Worm (Caenorhabditis elegans): ENCODE results near the gene K08D8.1.

The K08D8.1 gene

ce11 chrIV:12898823-12899222, 6.5 kb downstream of the K08D8.1 start:
- TF ChIP-seq ceh-14 (tag; optimal IDR thresholded peaks at IDR 0.05) (no peak), dve-1 (tag; optimal IDR thresholded peaks at IDR 0.05) (no peak), ceh-48 (tag; optimal IDR thresholded peaks at IDR 0.05) (no peak), unc-3 (GFP tag; conservative IDR thresholded peaks at IDR 0.05) (no peak), unc-3 (tag; optimal IDR thresholded peaks at IDR 0.05) (no peak), npax-4 (tag; optimal IDR thresholded peaks at IDR 0.05) (no peak)

DNA sequence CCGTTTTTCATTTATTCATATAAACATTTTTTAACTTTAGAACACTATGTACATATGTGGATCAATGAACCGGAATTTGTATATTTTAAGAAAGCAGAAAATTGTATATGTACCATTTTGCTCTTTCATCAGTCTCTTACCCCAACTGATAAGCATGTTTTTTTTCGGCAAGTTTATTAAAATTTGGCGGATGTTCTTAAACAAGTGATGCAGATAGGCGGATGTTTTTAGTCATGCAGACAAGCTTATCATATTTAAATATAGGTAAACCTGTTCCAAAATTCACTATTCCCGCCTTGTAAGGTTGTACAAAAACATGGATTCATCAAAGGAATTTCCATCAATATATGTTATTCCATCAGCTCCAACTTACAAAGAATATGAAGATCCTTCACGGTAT, 7.1 kb downstream of the K08D8.1 start, which contains the start of gene K08D8.9:
Gene K08D8.9, plus strand, starts transcription at position 301 of the 400 bp plus-strand sequence.
- TF ChIP-seq madf-2 (tag; optimal IDR thresholded peaks at IDR 0.05) (no peak), fax-1 (tag; optimal IDR thresholded peaks at IDR 0.05) (no peak)

- no peak for TF ChIP-seq lim-6 (tag; optimal IDR thresholded peaks at IDR 0.05)
- TF ChIP-seq pros-1 (tag; optimal IDR thresholded peaks at IDR 0.05), result no peak
- TF ChIP-seq ceh-34 (tag; optimal IDR thresholded peaks at IDR 0.05), result no peak
- no peak for TF ChIP-seq pat-9 (tag; optimal IDR thresholded peaks at IDR 0.05)
Observed at ce11 chrIV:12900267-12900666, 8.0 kb downstream of the K08D8.1 start, which contains the start of gene K08D8.10. TSS of gene K08D8.10 (plus strand) at chrIV:12900567.

ce11 chrIV:12901602-12902001, 9.3 kb downstream of the K08D8.1 start:
- peak; percentile 48 for TF ChIP-seq elt-2 (tag; optimal IDR thresholded peaks at IDR 0.05)
- TF ChIP-seq ceh-31 (tag; optimal IDR thresholded peaks at IDR 0.05), result no peak

DNA sequence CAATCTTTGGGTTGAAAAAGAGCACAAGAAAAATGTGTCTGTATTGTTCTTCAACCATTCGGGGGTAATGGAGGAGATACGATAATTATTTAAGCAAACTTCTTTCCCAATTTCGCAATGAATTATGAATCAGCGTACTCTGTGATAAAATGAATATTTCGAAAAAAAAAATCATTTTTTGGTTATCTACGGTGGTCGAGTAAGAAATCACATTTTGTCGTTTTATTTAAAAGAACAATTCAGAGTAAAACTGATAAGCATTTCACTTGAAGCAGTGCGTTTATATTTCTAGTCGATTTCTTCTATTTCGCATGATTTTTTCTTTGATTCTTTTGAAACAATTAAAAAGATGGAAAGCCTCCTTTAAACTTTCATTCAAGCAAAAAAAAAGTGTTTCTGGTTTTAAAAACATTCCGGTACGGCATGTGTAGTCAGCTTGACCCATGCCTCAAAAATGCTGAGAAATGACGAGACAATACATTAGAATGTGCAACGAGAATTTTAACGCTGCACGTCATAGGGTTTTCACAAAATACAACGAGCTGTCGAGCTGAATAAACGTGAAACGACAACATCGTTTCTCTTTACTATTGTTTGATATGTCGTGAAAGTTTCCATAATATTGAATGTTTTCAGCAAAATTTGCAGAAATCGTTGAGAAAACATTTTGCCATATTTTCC, 10.3 kb downstream of the K08D8.1 start, which contains the start of gene K08D8.2:
Gene K08D8.2, plus strand, starts transcription at position 631 of the 681 bp plus-strand sequence.
- TF ChIP-seq ceh-45 (GFP tag; IDR thresholded peaks at IDR 0.05) (no peak), che-1 (tag; optimal IDR thresholded peaks at IDR 0.05) (no peak)

DNA sequence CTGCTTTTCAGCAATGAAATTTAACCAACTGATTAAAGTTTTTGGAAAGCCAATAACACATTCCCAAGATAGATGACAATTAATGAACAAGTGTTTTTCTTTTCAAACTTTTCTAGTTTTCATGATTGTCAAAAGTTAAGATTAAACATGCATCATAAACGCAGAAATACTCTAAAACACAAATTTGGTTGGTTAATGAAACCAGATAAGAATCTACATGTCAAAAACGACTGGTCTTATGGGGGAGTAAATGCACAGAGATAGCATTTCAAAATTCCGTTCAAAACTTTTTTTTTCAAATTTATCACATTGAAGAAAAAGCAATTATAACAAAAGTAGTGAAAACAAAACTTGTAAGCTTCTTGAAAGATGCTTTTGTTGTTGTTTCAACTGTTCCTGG, 11.4 kb downstream of the K08D8.1 start:
- TF ChIP-seq unc-55 (GFP tag; optimal IDR thresholded peaks at IDR 0.05), result no peak
- TF ChIP-seq pqm-1 (tag; optimal IDR thresholded peaks at IDR 0.05), result no peak
- no peak for TF ChIP-seq unc-86 (tag; optimal IDR thresholded peaks at IDR 0.05)
- no peak for TF ChIP-seq ceh-2 (tag; optimal IDR thresholded peaks at IDR 0.05)
- TF ChIP-seq elt-2 (tag; optimal IDR thresholded peaks at IDR 0.05), result no peak
- no peak for TF ChIP-seq hlh-13 (GFP tag; optimal IDR thresholded peaks at IDR 0.05)
- no peak for TF ChIP-seq syd-9 (tag; optimal IDR thresholded peaks at IDR 0.05)
- no peak for TF ChIP-seq npax-4 (tag; optimal IDR thresholded peaks at IDR 0.05)

DNA sequence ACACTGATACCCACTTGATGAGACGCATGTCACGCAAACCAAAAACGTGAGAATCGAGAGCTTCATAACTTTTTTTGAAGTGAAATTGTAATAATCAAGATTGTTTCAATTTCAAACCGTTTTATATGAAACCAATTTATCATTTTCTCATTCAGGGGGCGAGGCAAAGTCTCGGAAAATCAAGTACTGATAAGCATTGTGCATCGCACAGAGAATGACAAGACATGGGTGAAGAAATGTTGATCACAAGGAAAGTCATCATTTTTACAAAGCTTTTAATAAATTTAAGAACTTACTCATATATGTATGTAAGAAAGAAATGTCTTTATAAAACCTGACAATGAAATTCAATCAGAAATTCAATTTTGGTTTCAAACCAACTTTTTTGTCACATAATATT, 14.2 kb downstream of the K08D8.1 start, which contains the start of gene K08D8.3:
Gene K08D8.3, minus strand, starts transcription at position 131 of the 400 bp plus-strand sequence.
- no peak for TF ChIP-seq madf-2 (tag; optimal IDR thresholded peaks at IDR 0.05)
- no peak for TF ChIP-seq pag-3 (tag; optimal IDR thresholded peaks at IDR 0.05; ENCODE audit: borderline replicate concordance)
- no peak for TF ChIP-seq ceh-30 (tag; optimal IDR thresholded peaks at IDR 0.05)
- no peak for TF ChIP-seq rnt-1 (tag; optimal IDR thresholded peaks at IDR 0.05)
- TF ChIP-seq dve-1 (tag; optimal IDR thresholded peaks at IDR 0.05), result no peak
- no peak for TF ChIP-seq hlh-15 (tag; optimal IDR thresholded peaks at IDR 0.05)
- no peak for TF ChIP-seq ceh-24 (tag; optimal IDR thresholded peaks at IDR 0.05)
- no peak for TF ChIP-seq pqm-1 (tag; optimal IDR thresholded peaks at IDR 0.05)
- TF ChIP-seq nhr-232 (tag; optimal IDR thresholded peaks at IDR 0.05), result no peak
- TF ChIP-seq npax-4 (tag; optimal IDR thresholded peaks at IDR 0.05), result no peak
- TF ChIP-seq unc-86 (tag; optimal IDR thresholded peaks at IDR 0.05), result no peak
- no peak for TF ChIP-seq odd-2 (tag; optimal IDR thresholded peaks at IDR 0.05)
- TF ChIP-seq pros-1 (tag; optimal IDR thresholded peaks at IDR 0.05), result no peak
- no peak for TF ChIP-seq mec-3 (tag; optimal IDR thresholded peaks at IDR 0.05; ENCODE audit: borderline replicate concordance)
- TF ChIP-seq sox-4 (tag; optimal IDR thresholded peaks at IDR 0.05), result no peak
- TF ChIP-seq unc-42 (tag; optimal IDR thresholded peaks at IDR 0.05), result no peak
- TF ChIP-seq ceh-19 (GFP tag; optimal IDR thresholded peaks at IDR 0.05), result no peak

Data from whole organism, late embryonic.